Worm (Caenorhabditis elegans) whole organism, young adult: ENCODE results near the gene ttc-39B.

Experiments
- C17E4.6 ChIP-seq: fragments of 200-800 bp; sonication (Bioruptor generic); IDR thresholded peaks from 2 replicates; pipeline ENCODE4 v1.3.6; 2022; ENCODE audit warnings: missing genetic modification reagents, missing genetic modification characterization, missing compliant biosample characterization
- D2030.7 ChIP-seq: fragments of 200-800 bp; sonication (Bioruptor generic); IDR thresholded peaks from 2 replicates; pipeline ENCODE4 v1.3.6; 2022; ENCODE audit warnings: missing genetic modification reagents, missing genetic modification characterization, missing compliant biosample characterization
- F10E7.11 ChIP-seq: sonication (generic microtip); optimal IDR thresholded peaks from 2 replicates; lab custom pipeline; 2017; ENCODE audit warnings: mild to moderate bottlenecking, missing genetic modification characterization, moderate library complexity, missing compliant biosample characterization
- F23B12.7 ChIP-seq: sonication (generic microtip); optimal IDR thresholded peaks from 2 replicates; lab custom pipeline; 2017; ENCODE audit warnings: missing genetic modification characterization, mild to moderate bottlenecking, missing compliant biosample characterization, antibody characterized with exemption, moderate library complexity; ENCODE audit not compliant: insufficient read depth
- F33H1.4 ChIP-seq: fragments of 200-800 bp; sonication (Bioruptor generic); IDR thresholded peaks from 2 replicates; pipeline ENCODE4 v1.3.6; 2022; ENCODE audit warnings: missing genetic modification reagents, missing genetic modification characterization, missing compliant biosample characterization
- F37B4.10 ChIP-seq: fragments of 200-800 bp; sonication (Bioruptor generic); IDR thresholded peaks from 2 replicates; pipeline ENCODE4 v1.3.6; 2022; ENCODE audit warnings: missing genetic modification characterization, missing compliant biosample characterization
- F39B2.1 ChIP-seq: fragments of 200-800 bp; sonication (Bioruptor generic); IDR thresholded peaks from 2 replicates; pipeline ENCODE4 v1.3.6; 2022; ENCODE audit warnings: missing genetic modification reagents, missing genetic modification characterization, missing compliant biosample characterization
- F57C9.4 ChIP-seq: sonication (generic microtip); optimal IDR thresholded peaks from 2 replicates; lab custom pipeline; 2017; ENCODE audit warnings: mild to moderate bottlenecking, missing genetic modification characterization, missing compliant biosample characterization
- Y53G8AR.9 ChIP-seq: fragments of 200-800 bp; sonication (Bioruptor generic); conservative IDR thresholded peaks from 2 replicates; pipeline ENCODE4 v1.3.6; 2022; ENCODE audit warnings: missing genetic modification reagents, missing genetic modification characterization, missing compliant biosample characterization
- aptf-3 ChIP-seq: fragments of 200-800 bp; sonication (Bioruptor generic); IDR thresholded peaks from 2 replicates; pipeline ENCODE4 v1.3.6; 2022; ENCODE audit warnings: missing genetic modification characterization, missing compliant biosample characterization
- athp-1 ChIP-seq: sonication (generic microtip); optimal IDR thresholded peaks from 2 replicates; lab custom pipeline; 2017; ENCODE audit warnings: mild to moderate bottlenecking, missing genetic modification characterization, missing compliant biosample characterization
- attf-3 ChIP-seq: fragments of 200-800 bp; sonication (Bioruptor generic); conservative IDR thresholded peaks from 2 replicates; pipeline ENCODE4 v1.3.6; 2022; ENCODE audit warnings: missing genetic modification reagents, missing genetic modification characterization, missing compliant biosample characterization
- ccch-3 ChIP-seq: fragments of 200-800 bp; sonication (Bioruptor generic); optimal IDR thresholded peaks from 2 replicates; lab custom pipeline; 2018; ENCODE audit warnings: mild to moderate bottlenecking, missing genetic modification characterization, missing compliant biosample characterization
- cebp-1 ChIP-seq, 2 experiments: fragments of 200-800 bp in 1 of 2; sonication (Bioruptor generic) in 1 of 2; sonication (generic microtip) in 1 of 2; IDR thresholded peaks in 1 of 2; optimal IDR thresholded peaks in 1 of 2; 2 replicates each; pipeline versions ENCODE4 v1.3.6 to Lab custom; 2017 to 2022; ENCODE audit warnings: missing compliant biosample characterization in 2 of 2, missing genetic modification characterization in 2 of 2, mild to moderate bottlenecking in 1 of 2, missing genetic modification reagents in 1 of 2, moderate library complexity in 1 of 2
- ceh-91 ChIP-seq: fragments of 200-800 bp; sonication (Bioruptor generic); IDR thresholded peaks from 2 replicates; pipeline ENCODE4 v1.3.6; 2022; ENCODE audit warnings: missing genetic modification reagents, missing genetic modification characterization, missing compliant biosample characterization
- chd-7 ChIP-seq: sonication (generic microtip); optimal IDR thresholded peaks from 2 replicates; lab custom pipeline; 2016; ENCODE audit warnings: mild to moderate bottlenecking, missing genetic modification characterization, moderate library complexity, missing compliant biosample characterization
- die-1 ChIP-seq: sonication (generic microtip); optimal IDR thresholded peaks from 2 replicates; lab custom pipeline; 2016; ENCODE audit warnings: missing genotype, mild to moderate bottlenecking, missing genetic modification characterization, missing compliant biosample characterization
- dox-1 ChIP-seq: fragments of 200-800 bp; sonication (Bioruptor generic); IDR thresholded peaks from 2 replicates; pipeline ENCODE4 v1.3.6; 2022; ENCODE audit warnings: missing genetic modification reagents, missing genetic modification characterization, missing compliant biosample characterization
- egl-18 ChIP-seq: fragments of 200-800 bp; sonication (Bioruptor generic); IDR thresholded peaks from 2 replicates; pipeline ENCODE4 v1.3.6; 2022; ENCODE audit warnings: missing genetic modification reagents, missing genetic modification characterization, missing compliant biosample characterization
- ets-4 ChIP-seq: fragments of 200-800 bp; sonication (Bioruptor generic); optimal IDR thresholded peaks from 2 replicates; lab custom pipeline; 2018; ENCODE audit warnings: mild to moderate bottlenecking, missing genetic modification characterization, missing compliant biosample characterization
- fkh-3 ChIP-seq: sonication (generic microtip); optimal IDR thresholded peaks from 2 replicates; lab custom pipeline; 2016; ENCODE audit warnings: mild to moderate bottlenecking, missing genetic modification characterization, missing compliant biosample characterization
- gei-17 ChIP-seq: fragments of 200-800 bp; sonication (Bioruptor generic); optimal IDR thresholded peaks from 2 replicates; lab custom pipeline; 2018; ENCODE audit warnings: mild to moderate bottlenecking, missing genetic modification characterization, missing compliant biosample characterization
- let-526 ChIP-seq: fragments of 200-800 bp; sonication (Bioruptor generic); IDR thresholded peaks from 2 replicates; pipeline ENCODE4 v1.3.6; 2022; ENCODE audit warnings: missing genetic modification reagents, missing genetic modification characterization, missing compliant biosample characterization
- let-607 ChIP-seq, 2 experiments: fragments of 200-800 bp in 1 of 2; sonication (Bioruptor generic) in 1 of 2; sonication (generic microtip) in 1 of 2; optimal IDR thresholded peaks; 2 replicates each; lab custom pipeline; 2016 to 2018; ENCODE audit warnings: mild to moderate bottlenecking in 2 of 2, missing compliant biosample characterization in 2 of 2, missing genetic modification characterization in 2 of 2, moderate library complexity in 2 of 2, missing genotype in 1 of 2
- lin-26 ChIP-seq: fragments of 200-800 bp; sonication (Bioruptor generic); IDR thresholded peaks from 2 replicates; pipeline ENCODE4 v1.3.6; 2022; ENCODE audit warnings: missing genetic modification reagents, missing genetic modification characterization, missing compliant biosample characterization
- lin-35 ChIP-seq, 3 experiments: fragments of 150-350 bp in 2 of 3; sonication (generic microtip) in 1 of 3; optimal IDR thresholded peaks; 2 replicates each; lab custom pipeline; 2014 to 2018; ENCODE audit warnings: missing biosample characterization in 3 of 3, missing genetic modification characterization in 3 of 3, missing genetic modification reagents in 3 of 3
- mel-28 ChIP-seq: sonication (generic microtip); optimal IDR thresholded peaks from 2 replicates; lab custom pipeline; 2016; ENCODE audit warnings: borderline replicate concordance, mild to moderate bottlenecking, missing genetic modification characterization, missing compliant biosample characterization
- mxl-1 ChIP-seq: sonication (generic microtip); optimal IDR thresholded peaks from 2 replicates; lab custom pipeline; 2016; ENCODE audit warnings: missing genetic modification characterization, missing compliant biosample characterization
- nhr-120 ChIP-seq: fragments of 200-800 bp; sonication (Bioruptor generic); IDR thresholded peaks from 2 replicates; pipeline ENCODE4 v1.3.6; 2022; ENCODE audit warnings: missing genetic modification characterization, missing compliant biosample characterization
- nhr-80 ChIP-seq: sonication (generic microtip); optimal IDR thresholded peaks from 2 replicates; lab custom pipeline; 2016; ENCODE audit warnings: missing genetic modification characterization, missing compliant biosample characterization
- pha-4 ChIP-seq: fragments of 150-350 bp; sonication (generic microtip); optimal IDR thresholded peaks from 2 replicates; lab custom pipeline; 2014; ENCODE audit warnings: missing biosample characterization, missing genetic modification reagents, missing genetic modification characterization
- rec-8 ChIP-seq, 2 experiments: sonication (generic microtip); optimal IDR thresholded peaks; 2 replicates each; lab custom pipeline; 2016; ENCODE audit warnings: mild to moderate bottlenecking in 2 of 2, missing genetic modification characterization in 2 of 2, missing genetic modification reagents in 2 of 2, missing genotype in 2 of 2, missing biosample characterization in 1 of 2, missing compliant biosample characterization in 1 of 2, moderate library complexity in 1 of 2
- repo-1 ChIP-seq: sonication (generic microtip); optimal IDR thresholded peaks from 2 replicates; lab custom pipeline; 2017; ENCODE audit warnings: mild to moderate bottlenecking, missing genetic modification characterization, missing compliant biosample characterization
- snpc-1.1 ChIP-seq: sonication (generic microtip); optimal IDR thresholded peaks from 2 replicates; lab custom pipeline; 2017; ENCODE audit warnings: missing genetic modification characterization, mild to moderate bottlenecking, missing compliant biosample characterization, antibody characterized with exemption, moderate library complexity, missing genotype, missing genetic modification reagents; ENCODE audit not compliant: insufficient read depth
- unc-62 ChIP-seq: fragments of 150-350 bp; optimal IDR thresholded peaks from 2 replicates; lab custom pipeline; 2014; ENCODE audit warnings: missing biosample characterization, missing genetic modification reagents, missing genetic modification characterization
- ztf-22 ChIP-seq: fragments of 200-800 bp; sonication (Bioruptor generic); optimal IDR thresholded peaks from 2 replicates; lab custom pipeline; 2018; ENCODE audit warnings: mild to moderate bottlenecking, missing genetic modification characterization, moderate library complexity, missing compliant biosample characterization

The ttc-39B gene

ce11 chrII:6380866-6381265 is 47.1 kb upstream of the ttc-39B start, which contains the start of gene F58F12.12:
TSS of gene F58F12.12 (plus strand) at chrII:6381166.
- TF ChIP-seq ets-4 (GFP tag; lab: Kevin White, UChicago) (no peak), nhr-80 (tag; lab: Kevin White, UChicago) (peak; percentile 14)

ce11 chrII:6379038-6379563 is 45.3 kb upstream of the ttc-39B start:
- no peak for TF ChIP-seq let-526 (GFP tag; lab: Robert Waterston, UW)
- TF ChIP-seq, all 124 proteins: peak for 0

ce11 chrII:6377381-6377948 is 43.7 kb upstream of the ttc-39B start:
- TF ChIP-seq snpc-1.1: no peak
- TF ChIP-seq repo-1 (tag; lab: Kevin White, UChicago): no peak
- TF ChIP-seq lin-35 (GFP tag; optimal IDR thresholded peaks at IDR 0.05; lab: Kevin White, UChicago): no peak
- TF ChIP-seq nhr-80 (tag; lab: Kevin White, UChicago): peak; percentile 91
- TF ChIP-seq F23B12.7: peak; percentile 23
- no peak for TF ChIP-seq D2030.7 (GFP tag; lab: Robert Waterston, UW)
- 0 out of 2 replicates have a peak, but pooled peaks have one; percentile 13 for TF ChIP-seq dox-1
- no peak for TF ChIP-seq Y53G8AR.9 (GFP tag; lab: Robert Waterston, UW)
- TF ChIP-seq unc-62: no peak
- TF ChIP-seq attf-3 (GFP tag; lab: Robert Waterston, UW): no peak
- TF ChIP-seq ztf-22 (GFP tag; lab: Kevin White, UChicago): no peak
- no peak for TF ChIP-seq aptf-3 (GFP tag; lab: Robert Waterston, UW)
- TF ChIP-seq mel-28 (tag; lab: Kevin White, UChicago): no peak
- no peak for TF ChIP-seq C17E4.6 (GFP tag; lab: Robert Waterston, UW)
- TF ChIP-seq chd-7 (tag; lab: Kevin White, UChicago): no peak
- no peak for TF ChIP-seq ets-4 (GFP tag; lab: Kevin White, UChicago)
- no peak for TF ChIP-seq F57C9.4 (tag; lab: Kevin White, UChicago)
- TF ChIP-seq ccch-3 (GFP tag; lab: Kevin White, UChicago): no peak
- TF ChIP-seq nhr-120 (GFP tag; lab: Robert Waterston, UW): no peak
- no peak for TF ChIP-seq rec-8 (tag; optimal IDR thresholded peaks at IDR 0.05; lab: Kevin White, UChicago)
- no peak for TF ChIP-seq F33H1.4 (GFP tag; lab: Robert Waterston, UW)
- no peak for TF ChIP-seq mxl-1 (tag; lab: Kevin White, UChicago)
- TF ChIP-seq F39B2.1: no peak
- TF ChIP-seq cebp-1 (GFP tag; IDR thresholded peaks at IDR 0.05; lab: Robert Waterston, UW): peak; percentile 64; the same call in 1 of the 2 replicates
- TF ChIP-seq cebp-1 (tag; optimal IDR thresholded peaks at IDR 0.05; lab: Kevin White, UChicago): peak; percentile 69
- no peak for TF ChIP-seq F10E7.11 (tag; lab: Kevin White, UChicago)
- TF ChIP-seq F37B4.10 (GFP tag; lab: Robert Waterston, UW): no peak
- no peak for TF ChIP-seq athp-1 (tag; lab: Kevin White, UChicago)
- no peak for TF ChIP-seq fkh-3 (tag; lab: Kevin White, UChicago)
- TF ChIP-seq let-607 (tag; optimal IDR thresholded peaks at IDR 0.05; lab: Kevin White, UChicago): no peak

ce11 chrII:6376693-6377092 is 42.9 kb upstream of the ttc-39B start:
- TF ChIP-seq Y53G8AR.9 (GFP tag; lab: Robert Waterston, UW) (no peak), gei-17 (no peak), ceh-91 (GFP tag; lab: Robert Waterston, UW) (no peak), pha-4 (no peak), lin-26 (GFP tag; lab: Robert Waterston, UW) (no peak), aptf-3 (GFP tag; lab: Robert Waterston, UW) (no peak), die-1 (tag; lab: Kevin White, UChicago) (no peak), egl-18 (GFP tag; lab: Robert Waterston, UW) (no peak)
